Worm (Caenorhabditis elegans) whole organism, L1 larva: ENCODE measurements around the gene trcs-1.

ENCODE experiments used
- Y116A8C.19 ChIP-seq: sonication (generic microtip); optimal IDR thresholded peaks from 2 replicates; lab custom pipeline; 2016; ENCODE audit warnings: missing compliant biosample characterization, missing genetic modification characterization, borderline replicate concordance
- blmp-1 ChIP-seq: fragments of 150-350 bp; optimal IDR thresholded peaks from 2 replicates; lab custom pipeline; 2014; ENCODE audit warnings: missing biosample characterization, missing genetic modification characterization
- ceh-82 ChIP-seq, 3 experiments: fragments of 150-350 bp in 1 of 3; sonication (generic microtip) in 2 of 3; optimal IDR thresholded peaks; 2 replicates each; lab custom pipeline; 2014 to 2017; ENCODE audit warnings: missing biosample characterization in 3 of 3, missing genetic modification characterization in 3 of 3
- ceh-88 ChIP-seq: fragments of 200-800 bp; sonication (Bioruptor generic); IDR thresholded peaks from 2 replicates; pipeline ENCODE4 v1.3.6; 2022; ENCODE audit warnings: missing genetic modification characterization, missing compliant biosample characterization
- dpl-1 ChIP-seq, 3 experiments: fragments of 150-350 bp in 2 of 3; sonication (generic microtip) in 1 of 3; optimal IDR thresholded peaks; 2 replicates each; lab custom pipeline; 2014 to 2017; ENCODE audit warnings: missing biosample characterization in 3 of 3, missing genetic modification characterization in 3 of 3, missing genetic modification reagents in 3 of 3
- dsc-1 ChIP-seq: sonication (generic microtip); optimal IDR thresholded peaks from 2 replicates; lab custom pipeline; 2016; ENCODE audit warnings: mild to moderate bottlenecking, missing genetic modification characterization, missing compliant biosample characterization
- efl-1 ChIP-seq, 4 experiments: fragments of 150-350 bp; optimal IDR thresholded peaks in 3 of 4; peaks in 1 of 4; 1 replicate in 1 of 4; 2 replicates in 3 of 4; lab custom pipeline; 2014; ENCODE audit warnings: missing biosample characterization in 2 of 4, missing genetic modification characterization in 2 of 4, missing genetic modification reagents in 2 of 4
- efl-3 ChIP-seq: fragments of 200-800 bp; sonication (Bioruptor generic); optimal IDR thresholded peaks from 2 replicates; lab custom pipeline; 2018; ENCODE audit warnings: mild to moderate bottlenecking, missing genetic modification characterization, missing compliant biosample characterization
- egl-13 ChIP-seq: sonication (generic microtip); optimal IDR thresholded peaks from 2 replicates; lab custom pipeline; 2016; ENCODE audit warnings: missing genotype, missing genetic modification reagents, missing genetic modification characterization, missing compliant biosample characterization
- egl-27 ChIP-seq, 2 experiments: fragments of 150-350 bp in 1 of 2; sonication (generic microtip); optimal IDR thresholded peaks; 3 replicates each; lab custom pipeline; 2017 to 2018; ENCODE audit warnings: missing biosample characterization in 2 of 2, missing genetic modification characterization in 2 of 2, missing genetic modification reagents in 2 of 2
- elt-2 ChIP-seq: sonication (generic microtip); optimal IDR thresholded peaks from 2 replicates; lab custom pipeline; 2016; ENCODE audit warnings: missing genetic modification characterization, mild to moderate bottlenecking, inconsistent platforms, missing compliant biosample characterization, missing genetic modification reagents
- elt-3 ChIP-seq, 6 experiments: fragments of 150-350 bp in 1 of 6; sonication (generic microtip); optimal IDR thresholded peaks; 2 replicates each; lab custom pipeline; 2017 to 2018; ENCODE audit warnings: missing biosample characterization in 6 of 6, missing genetic modification characterization in 6 of 6, inconsistent platforms in 1 of 6
- ets-5 ChIP-seq: fragments of 200-800 bp; sonication (Bioruptor generic); IDR thresholded peaks from 2 replicates; pipeline ENCODE4 v1.3.6; 2022; ENCODE audit warnings: missing genetic modification characterization, missing compliant biosample characterization
- fos-1 ChIP-seq: fragments of 150-350 bp; optimal IDR thresholded peaks from 2 replicates; lab custom pipeline; 2014; ENCODE audit warnings: missing biosample characterization, missing genetic modification characterization
- hlh-17 ChIP-seq: fragments of 200-800 bp; sonication (Bioruptor generic); optimal IDR thresholded peaks from 2 replicates; lab custom pipeline; 2018; ENCODE audit warnings: missing genetic modification characterization, mild to moderate bottlenecking, missing compliant biosample characterization, moderate library complexity, borderline replicate concordance
- irx-1 ChIP-seq: sonication (generic microtip); optimal IDR thresholded peaks from 2 replicates; lab custom pipeline; 2016; ENCODE audit warnings: missing genetic modification characterization, missing compliant biosample characterization
- lin-14 ChIP-seq: fragments of 200-800 bp; sonication (Bioruptor generic); optimal IDR thresholded peaks from 2 replicates; lab custom pipeline; 2018; ENCODE audit warnings: mild to moderate bottlenecking, missing genetic modification characterization, moderate library complexity, missing compliant biosample characterization
- lin-35 ChIP-seq, 2 experiments: fragments of 150-350 bp; optimal IDR thresholded peaks; 2 replicates each; lab custom pipeline; 2014; ENCODE audit warnings: missing biosample characterization in 2 of 2, missing genetic modification characterization in 2 of 2, missing genetic modification reagents in 2 of 2
- lir-3 ChIP-seq: sonication (generic microtip); optimal IDR thresholded peaks from 2 replicates; lab custom pipeline; 2016; ENCODE audit warnings: mild to moderate bottlenecking, missing genetic modification characterization, moderate library complexity, missing compliant biosample characterization; ENCODE audit not compliant: poor library complexity
- lsy-2 ChIP-seq, 2 experiments: fragments of 150-350 bp; optimal IDR thresholded peaks; 2 replicates each; lab custom pipeline; 2014; ENCODE audit warnings: missing biosample characterization in 2 of 2, missing genetic modification characterization in 2 of 2
- mep-1 ChIP-seq: fragments of 150-350 bp; optimal IDR thresholded peaks from 2 replicates; lab custom pipeline; 2014; ENCODE audit warnings: missing biosample characterization, missing genetic modification characterization
- nhr-11 ChIP-seq: fragments of 150-350 bp; optimal IDR thresholded peaks from 2 replicates; lab custom pipeline; 2014; ENCODE audit warnings: missing biosample characterization, missing genetic modification characterization
- nhr-12 ChIP-seq: sonication (generic microtip); optimal IDR thresholded peaks from 2 replicates; lab custom pipeline; 2017; ENCODE audit warnings: missing biosample characterization, missing genetic modification characterization
- nhr-19 ChIP-seq: fragments of 200-800 bp; sonication (Bioruptor generic); conservative IDR thresholded peaks from 2 replicates; pipeline ENCODE4 v1.3.6; 2022; ENCODE audit warnings: missing genetic modification characterization, missing compliant biosample characterization
- nhr-20 ChIP-seq: sonication (generic microtip); optimal IDR thresholded peaks from 2 replicates; lab custom pipeline; 2016; ENCODE audit warnings: mild to moderate bottlenecking, missing genetic modification characterization, missing compliant biosample characterization
- nhr-47 ChIP-seq: sonication (generic microtip); optimal IDR thresholded peaks from 2 replicates; lab custom pipeline; 2016; ENCODE audit warnings: mild to moderate bottlenecking, missing genetic modification characterization, moderate library complexity, missing compliant biosample characterization
- nhr-71 ChIP-seq: sonication (generic microtip); optimal IDR thresholded peaks from 2 replicates; lab custom pipeline; 2016; ENCODE audit warnings: mild to moderate bottlenecking, missing genetic modification characterization, moderate library complexity, missing compliant biosample characterization
- nhr-76 ChIP-seq: sonication (generic microtip); optimal IDR thresholded peaks from 2 replicates; lab custom pipeline; 2017; ENCODE audit warnings: missing biosample characterization, missing genetic modification characterization
- nhr-84 ChIP-seq: sonication (generic microtip); optimal IDR thresholded peaks from 2 replicates; lab custom pipeline; 2017; ENCODE audit warnings: missing biosample characterization, missing genetic modification characterization
- nhr-85 ChIP-seq: sonication (generic microtip); peaks from one replicate; lab custom pipeline; 2016; ENCODE audit warnings: missing genetic modification characterization, inconsistent platforms, missing compliant biosample characterization
- rnt-1 ChIP-seq: sonication (generic microtip); optimal IDR thresholded peaks from 2 replicates; lab custom pipeline; 2016; ENCODE audit warnings: mild to moderate bottlenecking, missing genetic modification characterization, moderate library complexity, missing compliant biosample characterization
- snu-23 ChIP-seq: sonication (generic microtip); optimal IDR thresholded peaks from 2 replicates; lab custom pipeline; 2016; ENCODE audit warnings: missing genetic modification characterization, missing compliant biosample characterization
- unc-130 ChIP-seq: fragments of 150-350 bp; optimal IDR thresholded peaks from 2 replicates; lab custom pipeline; 2017; ENCODE audit warnings: missing biosample characterization, missing genetic modification characterization, inconsistent platforms
- unc-62 ChIP-seq: fragments of 150-350 bp; optimal IDR thresholded peaks from 2 replicates; lab custom pipeline; 2014; ENCODE audit warnings: missing biosample characterization, missing genetic modification reagents, missing genetic modification characterization
- unc-98 ChIP-seq: fragments of 200-800 bp; sonication (Bioruptor generic); IDR thresholded peaks from 2 replicates; pipeline ENCODE4 v1.3.6; 2022; ENCODE audit warnings: missing genetic modification characterization, missing compliant biosample characterization
- xbp-1 ChIP-seq: sonication (generic microtip); optimal IDR thresholded peaks from 2 replicates; lab custom pipeline; 2016; ENCODE audit warnings: missing genetic modification characterization, missing compliant biosample characterization
- zag-1 ChIP-seq: fragments of 150-350 bp; optimal IDR thresholded peaks from 2 replicates; lab custom pipeline; 2014; ENCODE audit warnings: missing biosample characterization, missing genetic modification characterization
- zip-4 ChIP-seq: fragments of 200-800 bp; sonication (Bioruptor generic); optimal IDR thresholded peaks from 2 replicates; lab custom pipeline; 2018; ENCODE audit warnings: mild to moderate bottlenecking, missing genetic modification characterization, moderate library complexity, missing compliant biosample characterization
- ztf-11 ChIP-seq, 2 experiments: sonication (generic microtip); optimal IDR thresholded peaks; 2 replicates each; lab custom pipeline; 2016 to 2017; ENCODE audit warnings: missing genetic modification characterization in 2 of 2, missing biosample characterization in 1 of 2, missing compliant biosample characterization in 1 of 2

trcs-1 gene

DNA sequence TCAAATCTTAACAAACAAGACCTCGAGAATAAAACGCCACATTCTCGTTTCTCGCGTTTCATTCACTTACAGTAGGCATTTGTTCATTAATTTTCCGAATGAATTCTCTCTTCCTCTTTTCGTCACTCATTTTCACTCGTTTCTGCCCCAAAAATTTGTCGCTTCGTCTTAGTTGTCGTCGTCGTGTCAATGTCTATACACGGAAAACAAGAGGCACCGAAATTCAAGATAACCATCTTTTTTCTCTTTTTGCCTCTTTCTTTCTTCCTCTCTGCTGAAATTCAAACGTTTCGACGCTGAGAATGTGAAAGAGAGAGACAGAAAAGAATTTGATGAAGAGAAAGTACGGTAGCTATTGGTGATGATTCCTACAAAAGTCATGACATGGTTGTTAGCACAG, 29.4 kb upstream of the trcs-1 start:
- TF ChIP-seq elt-2 (no peak), zag-1 (tag; lab: Kevin White, UChicago) (no peak), lin-14 (GFP tag; lab: Kevin White, UChicago) (peak; percentile 44), lir-3 (tag; lab: Kevin White, UChicago) (no peak), lsy-2 (tag; optimal IDR thresholded peaks at IDR 0.05; lab: Kevin White, UChicago) (peak in 1 of 2 experiments; percentile 55), efl-1 (optimal IDR thresholded peaks at IDR 0.05; lab: Kevin White, UChicago) (no peak), efl-1 (GFP tag; optimal IDR thresholded peaks at IDR 0.05 in 1 of 2; lab: Kevin White, UChicago) (peak in 1 of 2 experiments; percentile 31), nhr-85 (tag; lab: Kevin White, UChicago) (peak; percentile 91), rnt-1 (tag; lab: Kevin White, UChicago) (peak; percentile 33), snu-23 (GFP tag; lab: Kevin White, UChicago) (peak; percentile 10), xbp-1 (no peak), blmp-1 (tag; lab: Kevin White, UChicago) (peak; percentile 70), nhr-20 (tag; lab: Kevin White, UChicago) (peak; percentile 19)

DNA sequence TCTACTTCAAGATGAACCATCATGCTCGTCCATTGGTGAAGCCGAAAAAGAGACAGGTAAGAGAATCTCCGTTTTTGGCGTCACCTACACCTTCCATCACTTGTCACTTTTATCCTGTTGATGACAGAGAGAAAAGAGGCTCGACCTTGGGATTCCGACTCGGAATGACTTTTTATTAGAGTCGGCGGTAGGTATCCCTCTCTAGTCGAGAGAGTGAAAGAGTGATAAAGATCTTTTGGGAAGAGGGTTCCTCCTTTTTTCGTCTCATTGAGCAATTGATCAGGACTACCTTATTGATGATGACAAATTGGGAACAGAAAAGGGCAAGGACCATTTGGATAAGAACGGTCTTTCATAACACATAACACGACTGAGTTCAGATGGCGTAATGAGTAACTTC, 28.7 kb upstream of the trcs-1 start:
- TF ChIP-seq ceh-82 (tag; optimal IDR thresholded peaks at IDR 0.05; lab: Kevin White, UChicago) (no peak), rnt-1 (tag; lab: Kevin White, UChicago) (peak; percentile 30), ztf-11 (tag; optimal IDR thresholded peaks at IDR 0.05; lab: Kevin White, UChicago) (no peak), egl-13 (tag; lab: Kevin White, UChicago) (no peak), blmp-1 (tag; lab: Kevin White, UChicago) (peak; percentile 25), mep-1 (tag; lab: Kevin White, UChicago) (peak; percentile 27), lin-14 (GFP tag; lab: Kevin White, UChicago) (peak; percentile 43), nhr-85 (tag; lab: Kevin White, UChicago) (peak; percentile 48)
- TF ChIP-seq, all 84 proteins: peak for 5

DNA sequence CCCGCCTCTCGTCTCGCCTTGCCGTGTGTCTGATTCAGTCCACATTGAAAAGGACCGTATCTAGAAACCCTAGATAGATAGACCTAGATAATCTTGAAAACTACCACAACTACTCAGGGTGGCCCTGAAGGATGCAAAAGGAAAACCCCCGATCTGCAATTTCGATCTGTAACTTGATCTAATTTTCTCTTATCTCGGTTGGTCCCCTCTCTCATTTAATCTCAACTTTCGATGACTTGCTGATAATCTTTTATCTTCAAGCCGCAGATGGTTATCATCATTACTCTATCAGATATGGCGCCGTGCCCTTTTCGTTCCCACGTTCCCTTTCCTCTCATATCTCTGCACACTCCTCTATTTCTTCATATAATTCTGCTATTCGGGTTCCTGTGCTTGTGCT, 26.9 kb upstream of the trcs-1 start:
- TF ChIP-seq nhr-85 (tag; lab: Kevin White, UChicago): peak; percentile 97
- no peak for TF ChIP-seq ceh-82 (tag; optimal IDR thresholded peaks at IDR 0.05; lab: Kevin White, UChicago)
- peak in 1 of 2 experiments; percentile 28 for TF ChIP-seq lsy-2 (tag; optimal IDR thresholded peaks at IDR 0.05; lab: Kevin White, UChicago)
- peak; percentile 76 for TF ChIP-seq efl-3 (GFP tag; lab: Kevin White, UChicago)
- peak in 1 of 2 experiments; percentile 17 for TF ChIP-seq egl-27 (tag; optimal IDR thresholded peaks at IDR 0.05; lab: Kevin White, UChicago)
- TF ChIP-seq irx-1 (tag; lab: Kevin White, UChicago): peak; percentile 39
- peak; percentile 69 for TF ChIP-seq lin-14 (GFP tag; lab: Kevin White, UChicago)
- TF ChIP-seq rnt-1 (tag; lab: Kevin White, UChicago): peak; percentile 70
- TF ChIP-seq nhr-71 (tag; lab: Kevin White, UChicago): peak; percentile 46
- no peak for TF ChIP-seq unc-98 (GFP tag; lab: Robert Waterston, UW)
- no peak for TF ChIP-seq elt-3 (tag; optimal IDR thresholded peaks at IDR 0.05; lab: Kevin White, UChicago)
- TF ChIP-seq blmp-1 (tag; lab: Kevin White, UChicago): peak; percentile 22
- peak; percentile 41 for TF ChIP-seq nhr-20 (tag; lab: Kevin White, UChicago)
- no peak for TF ChIP-seq fos-1
- no peak for TF ChIP-seq Y116A8C.19 (tag; lab: Kevin White, UChicago)
- peak; percentile 16 for TF ChIP-seq nhr-47 (tag; lab: Kevin White, UChicago)
- TF ChIP-seq nhr-12 (tag; lab: Kevin White, UChicago): no peak

ce11 chrIV:9614695-9615094, 26.1 kb upstream of the trcs-1 start, which contains the start of gene elt-1:
TSS of gene elt-1 (plus strand) at chrIV:9614995.
- TF ChIP-seq snu-23 (GFP tag; lab: Kevin White, UChicago) (no peak), nhr-19 (GFP tag; lab: Robert Waterston, UW) (no peak), nhr-71 (tag; lab: Kevin White, UChicago) (no peak), ceh-88 (GFP tag; lab: Robert Waterston, UW) (no peak), dpl-1 (GFP tag; optimal IDR thresholded peaks at IDR 0.05; lab: Kevin White, UChicago) (no peak), unc-130 (tag; lab: Kevin White, UChicago) (no peak), unc-62 (GFP tag; lab: Kevin White, UChicago) (no peak), blmp-1 (tag; lab: Kevin White, UChicago) (no peak), hlh-17 (no peak), nhr-20 (tag; lab: Kevin White, UChicago) (no peak), nhr-76 (tag; lab: Kevin White, UChicago) (no peak), ets-5 (no peak), zip-4 (no peak), nhr-11 (tag; lab: Kevin White, UChicago) (no peak), nhr-84 (no peak), unc-98 (GFP tag; lab: Robert Waterston, UW) (no peak), lin-35 (GFP tag; optimal IDR thresholded peaks at IDR 0.05; lab: Kevin White, UChicago) (no peak), dsc-1 (tag; lab: Kevin White, UChicago) (no peak)
- TF ChIP-seq, all 84 proteins: peak for 0
